Fruit fly (Drosophila melanogaster): ENCODE results near the gene Naa40.

The Naa40 gene

DNA sequence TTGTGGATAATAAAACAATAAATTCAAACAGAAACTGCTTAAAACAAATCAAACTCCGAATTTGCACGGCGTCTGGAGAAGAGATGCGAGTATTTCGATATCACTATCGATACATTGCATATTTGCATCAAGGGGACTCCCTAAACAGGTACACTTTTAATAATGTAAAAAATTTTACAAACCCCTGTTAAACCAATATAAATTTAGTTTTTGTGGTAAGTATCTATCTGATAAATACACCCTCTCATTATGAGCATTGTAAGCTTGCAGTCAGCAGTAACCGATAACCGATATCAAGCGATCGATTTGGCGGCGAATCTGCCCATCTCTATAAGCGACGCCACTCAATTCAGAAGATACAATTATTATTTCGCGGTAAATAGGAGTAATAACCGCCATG lies 49.4 kb downstream of the Naa40 start, which contains the start of the genes Bub3 and Cap-D2:
Gene Bub3, minus strand, starts transcription at position 89 of the 400 bp plus-strand sequence.
Gene Cap-D2, plus strand, starts transcription at position 319 of the 400 bp plus-strand sequence.
- TF ChIP-seq tll (GFP tag; optimal IDR thresholded peaks at IDR 0.05) (no peak), al (GFP tag; IDR thresholded peaks at IDR 0.05) (peak; percentile 39; the same call in 1 of the 2 replicates), CG9817 (tag; optimal IDR thresholded peaks at IDR 0.05) (peak; percentile 75), CG15479 (GFP tag; optimal IDR thresholded peaks at IDR 0.05) (no peak), sr (GFP tag; IDR thresholded peaks at IDR 0.05) (no peak), CG13296 (GFP tag; optimal IDR thresholded peaks at IDR 0.05) (no peak), insv (GFP tag; optimal IDR thresholded peaks at IDR 0.05) (no peak), CG9797 (GFP tag; optimal IDR thresholded peaks at IDR 0.05) (peak; percentile 2), Bdp1 (GFP tag; optimal IDR thresholded peaks at IDR 0.05) (peak; percentile 58), z (GFP tag; IDR thresholded peaks at IDR 0.05) (no peak), dysf (GFP tag; IDR thresholded peaks at IDR 0.05) (no peak), phol (tag; optimal IDR thresholded peaks at IDR 0.05) (peak; percentile 83), CG2129 (GFP tag; IDR thresholded peaks at IDR 0.05; ENCODE audit: partially characterized antibody) (peak; percentile 78), CG33557 (GFP tag; optimal IDR thresholded peaks at IDR 0.05) (peak; percentile 46), zf30C (GFP tag; optimal IDR thresholded peaks at IDR 0.05) (no peak), ttk (GFP tag; IDR thresholded peaks at IDR 0.05) (no peak), Kr (GFP tag; optimal IDR thresholded peaks at IDR 0.05) (no peak), CG1832 (GFP tag; optimal IDR thresholded peaks at IDR 0.05) (no peak), amos (GFP tag; IDR thresholded peaks at IDR 0.05; ENCODE audit: partially characterized antibody) (peak; percentile 70), Hsf (GFP tag; optimal IDR thresholded peaks at IDR 0.05) (peak; percentile 85), Max (GFP tag; optimal IDR thresholded peaks at IDR 0.05) (peak; percentile 78), ssp (GFP tag; IDR thresholded peaks at IDR 0.05) (0 out of 2 replicates have a peak, but pooled peaks have one; percentile 25), Sox100B (GFP tag; optimal IDR thresholded peaks at IDR 0.05) (no peak), CG4328 (GFP tag; optimal IDR thresholded peaks at IDR 0.05) (no peak), CG17612 (GFP tag; IDR thresholded peaks at IDR 0.05) (no peak), bigmax (GFP tag; optimal IDR thresholded peaks at IDR 0.05) (no peak), gcm2 (GFP tag; optimal IDR thresholded peaks at IDR 0.05) (peak; percentile 38), BtbVII (GFP tag; optimal IDR thresholded peaks at IDR 0.05) (no peak), CG32767 (GFP tag; IDR thresholded peaks at IDR 0.05) (peak; percentile 26; the same call in 1 of the 2 replicates), Hmr (GFP tag; optimal IDR thresholded peaks at IDR 0.05) (peak; percentile 60), lab (GFP tag; optimal IDR thresholded peaks at IDR 0.05) (peak; percentile 73), gro (GFP tag; optimal IDR thresholded peaks at IDR 0.05) (no peak), zfh2 (GFP tag; optimal IDR thresholded peaks at IDR 0.05) (peak; percentile 63), Dref (GFP tag; IDR thresholded peaks at IDR 0.05) (peak; percentile 76), hth (optimal IDR thresholded peaks at IDR 0.05) (no peak), CG15073 (GFP tag; optimal IDR thresholded peaks at IDR 0.05) (no peak), CG6854 (GFP tag; optimal IDR thresholded peaks at IDR 0.05) (no peak), CG31224 (GFP tag; IDR thresholded peaks at IDR 0.05) (peak; percentile 33; the same call in 1 of the 2 replicates), CG10565 (GFP tag; optimal IDR thresholded peaks at IDR 0.05) (peak; percentile 19), Gsc (GFP tag; IDR thresholded peaks at IDR 0.05) (no peak), oc (tag; optimal IDR thresholded peaks at IDR 0.05) (peak; percentile 12), HmgZ (tag; optimal IDR thresholded peaks at IDR 0.05) (peak; percentile 68), psq (GFP tag; optimal IDR thresholded peaks at IDR 0.05) (no peak), CG6791 (GFP tag; IDR thresholded peaks at IDR 0.05; ENCODE audit: partially characterized antibody) (peak; percentile 75), TFAM (GFP tag; optimal IDR thresholded peaks at IDR 0.05) (no peak), CG18619 (GFP tag; optimal IDR thresholded peaks at IDR 0.05) (peak; percentile 44), Ets97D (GFP tag; optimal IDR thresholded peaks at IDR 0.05) (peak; percentile 83), row (GFP tag; IDR thresholded peaks at IDR 0.05) (peak; percentile 91), CG6683 (GFP tag; optimal IDR thresholded peaks at IDR 0.05) (no peak), CG10274 (GFP tag; optimal IDR thresholded peaks at IDR 0.05) (no peak), peb (GFP tag; IDR thresholded peaks at IDR 0.05) (no peak; the same call in 1 of the 2 replicates)
